Fruit fly (Drosophila melanogaster) whole organism, adult: ENCODE data around the gene CG3198.

ENCODE experiments used
- CG12768 ChIP-seq: fragments of 200-800 bp; sonication (Bioruptor generic); optimal IDR thresholded peaks from 2 replicates; lab custom pipeline; 2017; ENCODE audit warnings: missing biosample characterization, missing genetic modification characterization, mild to moderate bottlenecking, moderate library complexity, missing genetic modification reagents
- CG14711 ChIP-seq: fragments of 200-800 bp; sonication (Bioruptor generic); optimal IDR thresholded peaks from 2 replicates; lab custom pipeline; 2018; ENCODE audit warnings: missing biosample characterization, mild to moderate bottlenecking, missing genetic modification characterization, moderate library complexity
- Clk ChIP-seq: fragments of 200-800 bp; sonication (Bioruptor generic); optimal IDR thresholded peaks from 2 replicates; lab custom pipeline; 2017; ENCODE audit warnings: missing biosample characterization, missing genetic modification characterization
- Crg-1 ChIP-seq: fragments of 200-800 bp; sonication (Bioruptor generic); optimal IDR thresholded peaks from 2 replicates; lab custom pipeline; 2016; ENCODE audit warnings: missing biosample characterization, missing genetic modification characterization
- Mnt ChIP-seq: fragments of 200-800 bp; sonication (Bioruptor generic); optimal IDR thresholded peaks from 2 replicates; lab custom pipeline; 2016; ENCODE audit warnings: missing biosample characterization, mild to moderate bottlenecking, missing genetic modification characterization
- pad ChIP-seq: fragments of 200-800 bp; sonication (Bioruptor generic); optimal IDR thresholded peaks from 3 replicates; lab custom pipeline; 2017; ENCODE audit warnings: missing biosample characterization, missing genetic modification characterization, mild to moderate bottlenecking, moderate library complexity, missing genetic modification reagents

DNA sequence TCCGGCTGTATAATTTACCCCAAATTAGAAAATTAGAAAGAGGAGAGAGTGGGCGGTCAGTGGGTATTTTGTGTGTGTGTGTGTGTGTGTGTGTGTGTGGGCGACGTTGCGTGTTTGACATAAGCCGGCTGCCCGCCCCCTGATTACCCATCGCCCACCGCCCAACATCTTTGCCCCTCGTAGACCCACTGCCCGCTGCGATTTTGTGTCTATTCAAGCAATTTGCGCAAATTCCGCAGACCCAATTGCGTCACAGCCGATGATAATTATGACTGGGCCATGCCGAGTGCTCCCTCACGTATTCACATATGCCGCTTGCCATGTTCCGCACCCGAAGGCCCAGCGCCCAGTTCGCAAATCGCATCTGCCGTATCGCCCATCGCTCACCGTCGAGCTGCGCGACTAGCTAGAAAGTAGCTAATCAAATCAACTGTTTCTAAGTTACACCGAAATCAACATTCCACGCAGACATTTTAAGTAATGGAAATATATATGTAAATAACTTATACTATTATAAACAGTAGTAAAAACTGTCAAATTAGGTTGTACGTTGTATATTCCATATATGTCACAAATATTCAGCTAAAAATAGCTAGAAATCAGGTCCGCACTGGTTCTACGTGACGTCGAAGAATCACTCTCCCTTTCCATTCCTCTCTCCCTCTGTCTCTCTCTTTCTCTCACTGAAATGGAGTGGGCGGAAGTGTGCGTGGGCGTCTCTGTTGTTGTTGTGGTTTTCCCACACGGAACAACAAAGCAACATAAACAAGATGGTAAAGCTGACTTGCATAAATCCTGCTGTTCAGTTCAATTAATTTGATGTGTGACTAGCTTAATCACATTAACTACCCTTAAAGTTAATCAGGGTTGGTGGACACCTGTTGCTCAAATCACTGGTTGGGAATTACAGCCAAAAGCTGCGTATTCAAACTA is 16.9 kb downstream of the CG3198 start:
- TF ChIP-seq CG14711 (tag; lab: Kevin White, UChicago) = peak; percentile 59
- peak; percentile 24 for TF ChIP-seq CG12768 (GFP tag; lab: Kevin White, UChicago)
- TF ChIP-seq Clk (GFP tag; lab: Kevin White, UChicago) = no peak
- TF ChIP-seq pad (GFP tag; lab: Kevin White, UChicago) = peak; percentile 36
- TF ChIP-seq Mnt (GFP tag; lab: Kevin White, UChicago) = peak; percentile 16
- TF ChIP-seq Crg-1 = no peak
